Worm (Caenorhabditis elegans) whole organism, L3 larva: ENCODE measurements around the gene F53F4.11.
A peak's percentile ranks its signal among the peaks of the same experiment; 100 is the strongest.

Experiments
- nfya-1 ChIP-seq: sonication (generic microtip); optimal IDR thresholded peaks from 2 replicates; lab custom pipeline; 2017; ENCODE audit warnings: missing genetic modification characterization, mild to moderate bottlenecking, missing compliant biosample characterization, antibody characterized with exemption, moderate library complexity; ENCODE audit not compliant: insufficient read depth
- pha-4 ChIP-seq: fragments of 150-350 bp; optimal IDR thresholded peaks from 2 replicates; lab custom pipeline; 2014; ENCODE audit warnings: missing biosample characterization, missing genetic modification reagents, missing genetic modification characterization
- unc-39 ChIP-seq: sonication (generic microtip); optimal IDR thresholded peaks from 4 replicates; lab custom pipeline; 2017; ENCODE audit warnings: missing biosample characterization, missing genetic modification characterization

DNA sequence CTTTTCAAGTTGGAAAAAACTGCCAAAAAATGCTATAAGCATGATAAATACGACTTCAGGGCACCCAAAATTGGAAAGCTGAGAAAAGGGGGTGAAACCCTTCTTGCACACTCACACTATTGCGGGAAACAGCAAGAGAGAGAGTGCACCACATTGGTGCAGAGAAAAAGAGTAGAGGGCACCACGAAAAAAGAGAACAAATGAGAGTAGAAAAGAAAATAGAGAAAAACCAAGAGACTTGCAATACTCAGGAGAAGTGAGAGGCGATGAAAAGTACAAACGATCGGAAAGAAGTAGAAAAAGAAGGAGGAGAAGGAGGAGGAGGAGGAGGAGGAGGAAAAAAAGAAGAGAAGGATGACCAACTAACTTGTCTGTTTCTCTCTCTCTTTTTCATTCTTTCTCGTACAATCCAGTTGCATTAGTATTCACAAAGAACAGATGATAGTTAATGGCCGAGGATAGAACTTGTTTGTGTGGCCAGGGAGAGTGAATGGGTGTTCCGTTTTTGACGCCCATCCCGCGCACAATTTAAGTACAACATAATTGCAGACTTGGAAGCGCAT, 31.0 kb upstream of the F53F4.11 start:
- peak; percentile 83 for TF ChIP-seq pha-4 (tag; lab: Kevin White, UChicago)
- peak; percentile 80 for TF ChIP-seq nfya-1 (tag; lab: Kevin White, UChicago)
- TF ChIP-seq unc-39 = no peak
